Worm (Caenorhabditis elegans) whole organism, L4 larva: Measurements from ENCODE around the gene srg-58.

Source experiments
- ama-1 ChIP-seq: fragments of 150-350 bp; optimal IDR thresholded peaks from 2 replicates; lab custom pipeline; 2014; ENCODE audit warnings: inconsistent platforms, mixed read lengths
- daf-16 ChIP-seq, 3 experiments: sonication (generic microtip); optimal IDR thresholded peaks; 2 replicates each; lab custom pipeline; 2016 to 2017; ENCODE audit warnings: missing genetic modification characterization in 3 of 3, missing genetic modification reagents in 3 of 3, mild to moderate bottlenecking in 2 of 3, missing compliant biosample characterization in 2 of 3, missing biosample characterization in 1 of 3, moderate library complexity in 1 of 3
- egl-27 ChIP-seq: sonication (generic microtip); optimal IDR thresholded peaks from 3 replicates; lab custom pipeline; 2017; ENCODE audit warnings: missing biosample characterization, missing genetic modification reagents, missing genetic modification characterization
- fkh-10 ChIP-seq: fragments of 150-350 bp; optimal IDR thresholded peaks from 2 replicates; lab custom pipeline; 2014; ENCODE audit warnings: missing biosample characterization, missing genetic modification reagents, missing genetic modification characterization
- lsy-2 ChIP-seq, 2 experiments: fragments of 150-350 bp in 1 of 2; sonication (generic microtip) in 1 of 2; optimal IDR thresholded peaks; 2 replicates each; lab custom pipeline; 2014 to 2017; ENCODE audit warnings: missing biosample characterization in 2 of 2, missing genetic modification characterization in 2 of 2
- nhr-11 ChIP-seq: fragments of 150-350 bp; optimal IDR thresholded peaks from 2 replicates; lab custom pipeline; 2014; ENCODE audit warnings: missing biosample characterization, missing genetic modification characterization
- nhr-111 ChIP-seq: fragments of 200-800 bp; sonication (Bioruptor generic); optimal IDR thresholded peaks from 2 replicates; lab custom pipeline; 2018; ENCODE audit warnings: mild to moderate bottlenecking, missing genetic modification characterization, missing compliant biosample characterization
- nhr-237 ChIP-seq: sonication (generic microtip); optimal IDR thresholded peaks from 2 replicates; lab custom pipeline; 2017; ENCODE audit warnings: missing biosample characterization, missing genetic modification characterization
- saeg-2 ChIP-seq: fragments of 200-800 bp; sonication (Bioruptor generic); IDR thresholded peaks from 2 replicates; pipeline ENCODE4 v1.3.6; 2022; ENCODE audit warnings: missing genetic modification reagents, missing genetic modification characterization, missing compliant biosample characterization

DNA sequence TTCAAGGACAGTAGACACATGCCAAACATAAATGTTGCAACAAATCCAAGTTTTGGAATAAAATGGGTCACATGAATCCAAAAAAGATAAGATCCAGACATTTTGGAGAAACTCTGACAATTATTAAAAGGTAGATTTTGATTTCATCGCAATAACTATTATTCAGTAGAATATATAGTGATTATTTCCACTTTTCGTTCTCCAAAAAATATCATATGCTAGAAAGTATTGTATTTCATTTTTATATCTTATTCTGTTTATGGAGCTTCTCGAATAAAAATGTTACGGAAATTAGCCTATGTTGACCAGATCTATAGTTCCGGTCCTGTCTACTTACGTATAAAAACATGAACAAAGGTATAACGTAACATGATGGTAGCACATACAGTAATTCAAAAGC is 32.3 kb downstream of the srg-58 start, which contains the start of gene str-13:
- TF ChIP-seq saeg-2 (GFP tag; lab: Robert Waterston, UW) (no peak), lsy-2 (tag; optimal IDR thresholded peaks at IDR 0.05; lab: Kevin White, UChicago) (no peak), daf-16 (GFP tag; optimal IDR thresholded peaks at IDR 0.05; lab: Kevin White, UChicago) (no peak), daf-16 (tag; optimal IDR thresholded peaks at IDR 0.05; lab: Kevin White, UChicago) (no peak), ama-1 (no peak), egl-27 (tag; lab: Kevin White, UChicago) (no peak), nhr-11 (no peak), nhr-111 (GFP tag; lab: Kevin White, UChicago) (no peak), nhr-237 (tag; lab: Kevin White, UChicago) (no peak), fkh-10 (GFP tag; lab: Kevin White, UChicago) (no peak)
